Fruit fly (Drosophila melanogaster) whole organism, embryonic: ENCODE measurements around the gene Cul2.

Experiments used
- Antp ChIP-seq: fragments of 200-800 bp; sonication (Bioruptor generic); optimal IDR thresholded peaks from 3 replicates; lab custom pipeline; 2016; ENCODE audit warnings: missing biosample characterization, missing genetic modification characterization
- Atf6 ChIP-seq: fragments of 200-800 bp; sonication (Bioruptor generic); IDR thresholded peaks from 2 replicates; pipeline ENCODE4 v1.3.6; 2022; ENCODE audit warnings: missing biosample characterization, missing genetic modification characterization
- Bdp1 ChIP-seq: fragments of 200-800 bp; sonication (Bioruptor generic); optimal IDR thresholded peaks from 3 replicates; lab custom pipeline; 2016; ENCODE audit warnings: missing biosample characterization, missing genetic modification characterization
- Blimp-1 ChIP-seq: fragments of 200-800 bp; sonication (Bioruptor generic); optimal IDR thresholded peaks from 3 replicates; lab custom pipeline; 2018; ENCODE audit warnings: missing biosample characterization, missing genetic modification characterization, mild to moderate bottlenecking, moderate library complexity, missing genetic modification reagents
- CG10267 ChIP-seq: fragments of 200-800 bp; sonication (Bioruptor generic); optimal IDR thresholded peaks from 2 replicates; lab custom pipeline; 2018; ENCODE audit warnings: missing biosample characterization, mild to moderate bottlenecking, missing genetic modification characterization, moderate library complexity
- CG10274 ChIP-seq: fragments of 200-800 bp; sonication (Bioruptor generic); optimal IDR thresholded peaks from 3 replicates; lab custom pipeline; 2017; ENCODE audit warnings: missing biosample characterization, mild to moderate bottlenecking, missing genetic modification characterization
- CG11723 ChIP-seq: fragments of 200-800 bp; sonication (Bioruptor generic); optimal IDR thresholded peaks from 2 replicates; lab custom pipeline; 2017; ENCODE audit warnings: missing biosample characterization, mild to moderate bottlenecking, missing genetic modification characterization
- CG1233 ChIP-seq: fragments of 200-800 bp; sonication (Bioruptor generic); optimal IDR thresholded peaks from 4 replicates; lab custom pipeline; 2018; ENCODE audit warnings: missing biosample characterization, mild to moderate bottlenecking, missing genetic modification characterization
- CG13424 ChIP-seq: fragments of 200-800 bp; sonication (Bioruptor generic); optimal IDR thresholded peaks from 2 replicates; lab custom pipeline; 2019; ENCODE audit warnings: missing biosample characterization, mild to moderate bottlenecking, missing genetic modification characterization, moderate library complexity
- CG14050 ChIP-seq: fragments of 200-800 bp; sonication (Bioruptor generic); IDR thresholded peaks from 3 replicates; pipeline ENCODE4 v1.3.6; 2022; ENCODE audit warnings: missing biosample characterization, missing genetic modification characterization
- CG14860 ChIP-seq: fragments of 200-800 bp; sonication (Bioruptor generic); IDR thresholded peaks from 3 replicates; pipeline ENCODE4 v1.3.6; 2022; ENCODE audit warnings: missing biosample characterization, missing genetic modification characterization; ENCODE audit not compliant: partially characterized antibody
- CG15601 ChIP-seq: fragments of 200-800 bp; sonication (Bioruptor generic); optimal IDR thresholded peaks from 3 replicates; lab custom pipeline; 2019; ENCODE audit warnings: missing biosample characterization, mild to moderate bottlenecking, missing genetic modification characterization, moderate library complexity
- CG2202 ChIP-seq: fragments of 200-800 bp; sonication (Bioruptor generic); optimal IDR thresholded peaks from 2 replicates; lab custom pipeline; 2018; ENCODE audit warnings: missing biosample characterization, mild to moderate bottlenecking, missing genetic modification characterization
- CG32767 ChIP-seq: fragments of 200-800 bp; sonication (Bioruptor generic); IDR thresholded peaks from 2 replicates; pipeline ENCODE4 v1.3.6; 2022; ENCODE audit warnings: missing biosample characterization, missing genetic modification characterization
- CG34224 ChIP-seq: fragments of 200-800 bp; sonication (Bioruptor generic); IDR thresholded peaks from 3 replicates; pipeline ENCODE4 v1.3.6; 2022; ENCODE audit warnings: missing biosample characterization, missing genetic modification characterization; ENCODE audit not compliant: partially characterized antibody
- CG43689 ChIP-seq: fragments of 200-800 bp; sonication (Bioruptor generic); IDR thresholded peaks from 2 replicates; pipeline ENCODE4 v1.3.6; 2022; ENCODE audit warnings: missing biosample characterization, missing genetic modification characterization
- CG4617 ChIP-seq: fragments of 200-800 bp; sonication (Bioruptor generic); optimal IDR thresholded peaks from 3 replicates; lab custom pipeline; 2016; ENCODE audit warnings: missing biosample characterization, missing genetic modification characterization, borderline replicate concordance
- CG8388 ChIP-seq: fragments of 200-800 bp; sonication (Bioruptor generic); optimal IDR thresholded peaks from 2 replicates; lab custom pipeline; 2019; ENCODE audit warnings: missing biosample characterization, mild to moderate bottlenecking, missing genetic modification characterization, moderate library complexity
- CG8924 ChIP-seq: fragments of 200-800 bp; optimal IDR thresholded peaks from 3 replicates; lab custom pipeline; 2019; ENCODE audit warnings: missing biosample characterization, mild to moderate bottlenecking, missing genetic modification characterization, moderate library complexity
- CG9932 ChIP-seq: fragments of 200-800 bp; sonication (Bioruptor generic); IDR thresholded peaks from 2 replicates; pipeline ENCODE4 v1.3.6; 2022; ENCODE audit warnings: missing biosample characterization, missing genetic modification characterization
- Drgx ChIP-seq: fragments of 200-800 bp; sonication (Bioruptor generic); IDR thresholded peaks from 2 replicates; pipeline ENCODE4 v1.3.6; 2022; ENCODE audit warnings: missing biosample characterization, missing genetic modification characterization
- H15 ChIP-seq: fragments of 200-800 bp; sonication (Bioruptor generic); IDR thresholded peaks from 3 replicates; pipeline ENCODE4 v1.3.6; 2022; ENCODE audit warnings: missing biosample characterization, missing genetic modification characterization
- HLH4C ChIP-seq: fragments of 200-800 bp; sonication (Bioruptor generic); IDR thresholded peaks from 3 replicates; pipeline ENCODE4 v1.3.6; 2022; ENCODE audit warnings: missing biosample characterization, missing genetic modification characterization; ENCODE audit not compliant: partially characterized antibody
- HmgD ChIP-seq: fragments of 200-800 bp; sonication (Bioruptor generic); optimal IDR thresholded peaks from 3 replicates; lab custom pipeline; 2016; ENCODE audit warnings: missing biosample characterization, missing genetic modification characterization
- Hmr ChIP-seq: fragments of 200-800 bp; sonication (Bioruptor generic); optimal IDR thresholded peaks from 3 replicates; lab custom pipeline; 2017; ENCODE audit warnings: mild to moderate bottlenecking, missing biosample characterization, missing genetic modification reagents, missing genetic modification characterization
- MESR4 ChIP-seq: fragments of 200-800 bp; sonication (Bioruptor generic); optimal IDR thresholded peaks from 2 replicates; lab custom pipeline; 2018; ENCODE audit warnings: missing biosample characterization, mild to moderate bottlenecking, missing genetic modification characterization, moderate library complexity
- NFAT ChIP-seq: fragments of 200-800 bp; sonication (Bioruptor generic); IDR thresholded peaks from 2 replicates; pipeline ENCODE4 v1.3.6; 2022; ENCODE audit warnings: missing biosample characterization, missing genetic modification characterization
- Poxn ChIP-seq: fragments of 200-800 bp; sonication (Bioruptor generic); IDR thresholded peaks from 2 replicates; pipeline ENCODE4 v1.3.6; 2022; ENCODE audit warnings: missing biosample characterization, missing genetic modification characterization
- Sry-β ChIP-seq: fragments of 200-800 bp; sonication (Bioruptor generic); optimal IDR thresholded peaks from 2 replicates; lab custom pipeline; 2018; ENCODE audit warnings: missing biosample characterization, mild to moderate bottlenecking, missing genetic modification characterization, moderate library complexity
- TFAM ChIP-seq: fragments of 200-800 bp; sonication (Bioruptor generic); optimal IDR thresholded peaks from 2 replicates; lab custom pipeline; 2017; ENCODE audit warnings: missing biosample characterization, missing genetic modification characterization, inconsistent platforms
- YL-1 ChIP-seq: fragments of 200-800 bp; sonication (Bioruptor generic); optimal IDR thresholded peaks from 3 replicates; lab custom pipeline; 2017; ENCODE audit warnings: missing biosample characterization, mild to moderate bottlenecking, missing genetic modification characterization
- abd-A ChIP-seq: fragments of 200-800 bp; sonication (Bioruptor generic); optimal IDR thresholded peaks from 3 replicates; lab custom pipeline; 2019; ENCODE audit warnings: missing biosample characterization, mild to moderate bottlenecking, missing genetic modification characterization, moderate library complexity
- al ChIP-seq: fragments of 200-800 bp; sonication (Bioruptor generic); IDR thresholded peaks from 2 replicates; pipeline ENCODE4 v1.3.6; 2022; ENCODE audit warnings: missing biosample characterization, missing genetic modification characterization
- caup ChIP-seq: fragments of 200-800 bp; sonication (Bioruptor generic); optimal IDR thresholded peaks from 3 replicates; lab custom pipeline; 2017; ENCODE audit warnings: missing biosample characterization, mild to moderate bottlenecking, missing genetic modification characterization, moderate library complexity; ENCODE audit not compliant: severe bottlenecking
- crc ChIP-seq: fragments of 200-800 bp; sonication (Bioruptor generic); optimal IDR thresholded peaks from 2 replicates; lab custom pipeline; 2016; ENCODE audit warnings: missing biosample characterization, missing genetic modification characterization
- gce ChIP-seq: fragments of 200-800 bp; sonication (Bioruptor generic); IDR thresholded peaks from 3 replicates; pipeline ENCODE4 v1.3.6; 2022; ENCODE audit warnings: missing biosample characterization, missing genetic modification characterization
- grau ChIP-seq: fragments of 200-800 bp; optimal IDR thresholded peaks from 3 replicates; lab custom pipeline; 2019; ENCODE audit warnings: missing biosample characterization, mild to moderate bottlenecking, missing genetic modification characterization, moderate library complexity
- gsb ChIP-seq: fragments of 200-800 bp; sonication (Bioruptor generic); IDR thresholded peaks from 2 replicates; pipeline ENCODE4 v1.3.6; 2022; ENCODE audit warnings: missing biosample characterization, missing genetic modification characterization
- hbn ChIP-seq: fragments of 200-800 bp; sonication (Bioruptor generic); IDR thresholded peaks from 2 replicates; pipeline ENCODE4 v1.3.6; 2022; ENCODE audit warnings: missing biosample characterization, missing genetic modification characterization; ENCODE audit not compliant: partially characterized antibody
- jing ChIP-seq: fragments of 200-800 bp; sonication (Bioruptor generic); optimal IDR thresholded peaks from 2 replicates; lab custom pipeline; 2018; ENCODE audit warnings: missing biosample characterization, mild to moderate bottlenecking, missing genetic modification characterization
- ken ChIP-seq: fragments of 200-800 bp; sonication (Bioruptor generic); IDR thresholded peaks from 3 replicates; pipeline ENCODE4 v1.3.6; 2022; ENCODE audit warnings: missing biosample characterization, missing genetic modification characterization
- lilli ChIP-seq: fragments of 200-800 bp; sonication (Bioruptor generic); optimal IDR thresholded peaks from 3 replicates; lab custom pipeline; 2016; ENCODE audit warnings: missing biosample characterization, missing genetic modification characterization
- nom ChIP-seq: fragments of 200-800 bp; sonication (Bioruptor generic); optimal IDR thresholded peaks from 2 replicates; lab custom pipeline; 2017; ENCODE audit warnings: missing biosample characterization, missing genetic modification characterization, mild to moderate bottlenecking, moderate library complexity, missing genetic modification reagents
- otp ChIP-seq: fragments of 200-800 bp; sonication (Bioruptor generic); IDR thresholded peaks from 3 replicates; pipeline ENCODE4, ENCODE4 v1.3.6; 2022; ENCODE audit warnings: missing biosample characterization, missing genetic modification characterization
- repo ChIP-seq: fragments of 200-800 bp; sonication (Bioruptor generic); optimal IDR thresholded peaks from 2 replicates; lab custom pipeline; 2016; ENCODE audit warnings: missing biosample characterization, missing genetic modification characterization
- sd ChIP-seq: fragments of 200-800 bp; sonication (Bioruptor generic); optimal IDR thresholded peaks from 3 replicates; lab custom pipeline; 2018; ENCODE audit warnings: missing biosample characterization, mild to moderate bottlenecking, missing genetic modification characterization, moderate library complexity
- sens-2 ChIP-seq: fragments of 200-800 bp; sonication (Bioruptor generic); IDR thresholded peaks from 2 replicates; pipeline ENCODE4 v1.3.6; 2022; ENCODE audit warnings: missing biosample characterization, missing genetic modification characterization
- tna ChIP-seq: fragments of 200-800 bp; sonication (Bioruptor generic); IDR thresholded peaks from 2 replicates; pipeline ENCODE4 v1.3.6; 2022; ENCODE audit warnings: missing biosample characterization, missing genetic modification characterization; ENCODE audit not compliant: partially characterized antibody
- wor ChIP-seq: fragments of 200-800 bp; sonication (Bioruptor generic); IDR thresholded peaks from 2 replicates; pipeline ENCODE4 v1.3.6; 2022; ENCODE audit warnings: missing biosample characterization, missing genetic modification characterization
- zen2 ChIP-seq: fragments of 200-800 bp; sonication (Bioruptor generic); IDR thresholded peaks from 3 replicates; pipeline ENCODE4 v1.3.6; 2022; ENCODE audit warnings: missing biosample characterization, missing genetic modification characterization; ENCODE audit not compliant: partially characterized antibody

The Cul2 gene

dm6 chr2L:21657426-21657825 is 1.1 kb upstream of the Cul2 start (continued):
- TF ChIP-seq al (no peak; the same call in 1 of the 2 replicates), Hmr (GFP tag; lab: Kevin White, UChicago) (no peak), CG10274 (GFP tag; lab: Kevin White, UChicago) (no peak), gsb (GFP tag; lab: Robert Waterston, UW) (0 out of 2 replicates have a peak, but pooled peaks have one; percentile 10), CG9932 (GFP tag; lab: Robert Waterston, UW) (peak; percentile 76; the same call in 1 of the 2 replicates), tna (GFP tag; lab: Robert Waterston, UW) (no peak), CG8924 (tag; lab: Kevin White, UChicago) (no peak), Antp (GFP tag; lab: Kevin White, UChicago) (peak; percentile 50), ken (GFP tag; lab: Robert Waterston, UW) (no peak; the same call in 2 of the 3 replicates), Poxn (no peak), zen2 (no peak), CG32767 (GFP tag; lab: Robert Waterston, UW) (peak; percentile 43; the same call in 1 of the 2 replicates), Drgx (GFP tag; lab: Robert Waterston, UW) (peak; percentile 49), Atf6 (peak; percentile 68), CG2202 (no peak), Sry-β (GFP tag; lab: Kevin White, UChicago) (no peak), CG8388 (peak; percentile 32), crc (GFP tag; lab: Kevin White, UChicago) (peak; percentile 24), CG43689 (GFP tag; lab: Robert Waterston, UW) (no peak), YL-1 (GFP tag; lab: Kevin White, UChicago) (no peak), sd (tag; lab: Kevin White, UChicago) (no peak), gce (no peak; the same call in 2 of the 3 replicates), lilli (peak; percentile 78), Blimp-1 (GFP tag; lab: Kevin White, UChicago) (no peak), MESR4 (GFP tag; lab: Kevin White, UChicago) (no peak), NFAT (no peak; the same call in 1 of the 2 replicates), HLH4C (no peak), TFAM (GFP tag; lab: Kevin White, UChicago) (no peak), CG15601 (no peak), otp (GFP tag; lab: Robert Waterston, UW) (no peak), CG14050 (GFP tag; lab: Robert Waterston, UW) (peak; percentile 26; the same call in 1 of the 3 replicates), CG13424 (tag; lab: Kevin White, UChicago) (peak; percentile 54), CG1233 (GFP tag; lab: Kevin White, UChicago) (peak; percentile 53), H15 (GFP tag; lab: Robert Waterston, UW) (no peak), hbn (GFP tag; lab: Robert Waterston, UW) (no peak), HmgD (GFP tag; lab: Kevin White, UChicago) (peak; percentile 38), CG10267 (tag; lab: Kevin White, UChicago) (peak; percentile 89), nom (GFP tag; lab: Kevin White, UChicago) (peak; percentile 36), sens-2 (GFP tag; lab: Robert Waterston, UW) (no peak), CG11723 (GFP tag; lab: Kevin White, UChicago) (peak; percentile 71), jing (no peak), CG4617 (GFP tag; lab: Kevin White, UChicago) (peak; percentile 38), abd-A (tag; lab: Kevin White, UChicago) (no peak), CG14860 (GFP tag; lab: Robert Waterston, UW) (no peak), wor (GFP tag; lab: Robert Waterston, UW) (peak; percentile 26; the same call in 1 of the 2 replicates), Bdp1 (no peak), repo (no peak), grau (tag; lab: Kevin White, UChicago) (peak; percentile 56), caup (peak; percentile 63), CG34224 (GFP tag; lab: Robert Waterston, UW) (peak; percentile 29; the same call in 1 of the 3 replicates)
